Worm (Caenorhabditis elegans) whole organism, L1 larva: ENCODE results near the gene bicd-1.

ENCODE experiments used
- C34B4.2 ChIP-seq: sonication (generic microtip); optimal IDR thresholded peaks from 2 replicates; lab custom pipeline; 2017; ENCODE audit warnings: mild to moderate bottlenecking, missing genetic modification characterization, missing compliant biosample characterization
- Y116A8C.19 ChIP-seq: sonication (generic microtip); optimal IDR thresholded peaks from 2 replicates; lab custom pipeline; 2016; ENCODE audit warnings: missing compliant biosample characterization, missing genetic modification characterization, borderline replicate concordance
- aha-1 ChIP-seq: fragments of 150-350 bp; optimal IDR thresholded peaks from 2 replicates; lab custom pipeline; 2014; ENCODE audit warnings: missing biosample characterization, missing genetic modification characterization
- aly-2 ChIP-seq: fragments of 150-350 bp; optimal IDR thresholded peaks from 2 replicates; lab custom pipeline; 2014; ENCODE audit warnings: missing biosample characterization, missing genetic modification characterization
- ama-1 ChIP-seq: fragments of 150-350 bp; optimal IDR thresholded peaks from 2 replicates; lab custom pipeline; 2014
- blmp-1 ChIP-seq: fragments of 150-350 bp; optimal IDR thresholded peaks from 2 replicates; lab custom pipeline; 2014; ENCODE audit warnings: missing biosample characterization, missing genetic modification characterization
- ceh-63 ChIP-seq: fragments of 200-800 bp; sonication (Bioruptor generic); optimal IDR thresholded peaks from 2 replicates; lab custom pipeline; 2018; ENCODE audit warnings: mild to moderate bottlenecking, missing genetic modification characterization, missing compliant biosample characterization
- ceh-88 ChIP-seq: fragments of 200-800 bp; sonication (Bioruptor generic); IDR thresholded peaks from 2 replicates; pipeline ENCODE4 v1.3.6; 2022; ENCODE audit warnings: missing genetic modification characterization, missing compliant biosample characterization
- ceh-90 ChIP-seq: sonication (generic microtip); optimal IDR thresholded peaks from 2 replicates; lab custom pipeline; 2016; ENCODE audit warnings: missing genetic modification characterization, missing compliant biosample characterization
- dpl-1 ChIP-seq, 3 experiments: fragments of 150-350 bp in 2 of 3; sonication (generic microtip) in 1 of 3; optimal IDR thresholded peaks; 2 replicates each; lab custom pipeline; 2014 to 2017; ENCODE audit warnings: missing biosample characterization in 3 of 3, missing genetic modification characterization in 3 of 3, missing genetic modification reagents in 3 of 3
- efl-1 ChIP-seq, 4 experiments: fragments of 150-350 bp; optimal IDR thresholded peaks in 3 of 4; peaks in 1 of 4; 1 replicate in 1 of 4; 2 replicates in 3 of 4; lab custom pipeline; 2014; ENCODE audit warnings: missing biosample characterization in 2 of 4, missing genetic modification characterization in 2 of 4, missing genetic modification reagents in 2 of 4
- efl-3 ChIP-seq: fragments of 200-800 bp; sonication (Bioruptor generic); optimal IDR thresholded peaks from 2 replicates; lab custom pipeline; 2018; ENCODE audit warnings: mild to moderate bottlenecking, missing genetic modification characterization, missing compliant biosample characterization
- egl-13 ChIP-seq: sonication (generic microtip); optimal IDR thresholded peaks from 2 replicates; lab custom pipeline; 2016; ENCODE audit warnings: missing genotype, missing genetic modification reagents, missing genetic modification characterization, missing compliant biosample characterization
- egl-27 ChIP-seq, 2 experiments: fragments of 150-350 bp in 1 of 2; sonication (generic microtip); optimal IDR thresholded peaks; 3 replicates each; lab custom pipeline; 2017 to 2018; ENCODE audit warnings: missing biosample characterization in 2 of 2, missing genetic modification characterization in 2 of 2, missing genetic modification reagents in 2 of 2
- elt-2 ChIP-seq: sonication (generic microtip); optimal IDR thresholded peaks from 2 replicates; lab custom pipeline; 2016; ENCODE audit warnings: missing genetic modification characterization, mild to moderate bottlenecking, inconsistent platforms, missing compliant biosample characterization, missing genetic modification reagents
- fkh-10 ChIP-seq: sonication (generic microtip); optimal IDR thresholded peaks from 2 replicates; lab custom pipeline; 2017; ENCODE audit warnings: missing biosample characterization, missing genetic modification reagents, missing genetic modification characterization
- grh-1 ChIP-seq: fragments of 200-800 bp; sonication (Bioruptor generic); IDR thresholded peaks from 2 replicates; pipeline ENCODE4 v1.3.6; 2022; ENCODE audit warnings: missing genetic modification reagents, missing genetic modification characterization, missing compliant biosample characterization
- hlh-4 ChIP-seq: sonication (generic microtip); optimal IDR thresholded peaks from 2 replicates; lab custom pipeline; 2016; ENCODE audit warnings: mild to moderate bottlenecking, missing genetic modification characterization, missing compliant biosample characterization
- jun-1 ChIP-seq: fragments of 150-350 bp; optimal IDR thresholded peaks from 2 replicates; lab custom pipeline; 2014; ENCODE audit warnings: missing biosample characterization, missing genetic modification reagents, missing genetic modification characterization
- lin-13 ChIP-seq: fragments of 150-350 bp; optimal IDR thresholded peaks from 2 replicates; lab custom pipeline; 2014; ENCODE audit warnings: missing biosample characterization, missing genetic modification reagents, missing genetic modification characterization
- lin-14 ChIP-seq: fragments of 200-800 bp; sonication (Bioruptor generic); optimal IDR thresholded peaks from 2 replicates; lab custom pipeline; 2018; ENCODE audit warnings: mild to moderate bottlenecking, missing genetic modification characterization, moderate library complexity, missing compliant biosample characterization
- lsy-2 ChIP-seq, 2 experiments: fragments of 150-350 bp; optimal IDR thresholded peaks; 2 replicates each; lab custom pipeline; 2014; ENCODE audit warnings: missing biosample characterization in 2 of 2, missing genetic modification characterization in 2 of 2
- mab-9 ChIP-seq: fragments of 200-800 bp; sonication (Bioruptor generic); IDR thresholded peaks from 2 replicates; pipeline ENCODE4 v1.3.6; 2022; ENCODE audit warnings: missing genetic modification reagents, missing genetic modification characterization, missing compliant biosample characterization
- mdl-1 ChIP-seq, 2 experiments: fragments of 150-350 bp; optimal IDR thresholded peaks; 2 replicates each; lab custom pipeline; 2014 to 2017; ENCODE audit warnings: missing biosample characterization in 2 of 2, missing genetic modification characterization in 2 of 2, inconsistent platforms in 1 of 2
- mef-2 ChIP-seq: fragments of 150-350 bp; optimal IDR thresholded peaks from 2 replicates; lab custom pipeline; 2014; ENCODE audit warnings: missing biosample characterization, missing genetic modification characterization
- nhr-12 ChIP-seq: sonication (generic microtip); optimal IDR thresholded peaks from 2 replicates; lab custom pipeline; 2017; ENCODE audit warnings: missing biosample characterization, missing genetic modification characterization
- nhr-19 ChIP-seq: fragments of 200-800 bp; sonication (Bioruptor generic); conservative IDR thresholded peaks from 2 replicates; pipeline ENCODE4 v1.3.6; 2022; ENCODE audit warnings: missing genetic modification characterization, missing compliant biosample characterization
- nhr-20 ChIP-seq: sonication (generic microtip); optimal IDR thresholded peaks from 2 replicates; lab custom pipeline; 2016; ENCODE audit warnings: mild to moderate bottlenecking, missing genetic modification characterization, missing compliant biosample characterization
- nhr-28 ChIP-seq: fragments of 150-350 bp; optimal IDR thresholded peaks from 2 replicates; lab custom pipeline; 2014; ENCODE audit warnings: missing biosample characterization, missing genetic modification characterization
- nhr-71 ChIP-seq: sonication (generic microtip); optimal IDR thresholded peaks from 2 replicates; lab custom pipeline; 2016; ENCODE audit warnings: mild to moderate bottlenecking, missing genetic modification characterization, moderate library complexity, missing compliant biosample characterization
- nhr-76 ChIP-seq: sonication (generic microtip); optimal IDR thresholded peaks from 2 replicates; lab custom pipeline; 2017; ENCODE audit warnings: missing biosample characterization, missing genetic modification characterization
- nhr-84 ChIP-seq: sonication (generic microtip); optimal IDR thresholded peaks from 2 replicates; lab custom pipeline; 2017; ENCODE audit warnings: missing biosample characterization, missing genetic modification characterization
- pax-3 ChIP-seq: fragments of 200-800 bp; sonication (Bioruptor generic); optimal IDR thresholded peaks from 2 replicates; lab custom pipeline; 2018; ENCODE audit warnings: mild to moderate bottlenecking, missing genetic modification characterization, moderate library complexity, missing compliant biosample characterization
- pqm-1 ChIP-seq: sonication (generic microtip); optimal IDR thresholded peaks from 3 replicates; lab custom pipeline; 2017; ENCODE audit warnings: missing biosample characterization, missing genetic modification characterization
- rnt-1 ChIP-seq: sonication (generic microtip); optimal IDR thresholded peaks from 2 replicates; lab custom pipeline; 2016; ENCODE audit warnings: mild to moderate bottlenecking, missing genetic modification characterization, moderate library complexity, missing compliant biosample characterization
- skn-1 ChIP-seq: fragments of 150-350 bp; optimal IDR thresholded peaks from 2 replicates; lab custom pipeline; 2014; ENCODE audit warnings: missing biosample characterization, missing genetic modification characterization
- snpc-4 ChIP-seq: fragments of 150-350 bp; optimal IDR thresholded peaks from 2 replicates; lab custom pipeline; 2014; ENCODE audit warnings: missing biosample characterization, missing genetic modification characterization
- snu-23 ChIP-seq: sonication (generic microtip); optimal IDR thresholded peaks from 2 replicates; lab custom pipeline; 2016; ENCODE audit warnings: missing genetic modification characterization, missing compliant biosample characterization
- sptf-1 ChIP-seq: fragments of 150-350 bp; optimal IDR thresholded peaks from 2 replicates; lab custom pipeline; 2014; ENCODE audit warnings: missing biosample characterization, missing genetic modification characterization
- swsn-7 ChIP-seq: sonication (generic microtip); optimal IDR thresholded peaks from 2 replicates; lab custom pipeline; 2016; ENCODE audit warnings: missing genetic modification characterization, missing compliant biosample characterization
- tbx-2 ChIP-seq: sonication (generic microtip); optimal IDR thresholded peaks from 2 replicates; lab custom pipeline; 2016; ENCODE audit warnings: missing genetic modification characterization, missing compliant biosample characterization
- tlp-1 ChIP-seq: fragments of 150-350 bp; optimal IDR thresholded peaks from 2 replicates; lab custom pipeline; 2014; ENCODE audit warnings: missing biosample characterization, missing genetic modification characterization
- unc-130 ChIP-seq: fragments of 150-350 bp; optimal IDR thresholded peaks from 2 replicates; lab custom pipeline; 2017; ENCODE audit warnings: missing biosample characterization, missing genetic modification characterization, inconsistent platforms
- unc-30 ChIP-seq: sonication (generic microtip); optimal IDR thresholded peaks from 2 replicates; lab custom pipeline; 2017; ENCODE audit warnings: missing biosample characterization, missing genetic modification characterization
- unc-86 ChIP-seq: sonication (generic microtip); optimal IDR thresholded peaks from 2 replicates; lab custom pipeline; 2016; ENCODE audit warnings: missing genetic modification characterization, missing compliant biosample characterization
- vab-15 ChIP-seq: sonication (generic microtip); optimal IDR thresholded peaks from 2 replicates; lab custom pipeline; 2017; ENCODE audit warnings: missing genotype, mild to moderate bottlenecking, missing genetic modification characterization, missing compliant biosample characterization
- ztf-11 ChIP-seq, 2 experiments: sonication (generic microtip); optimal IDR thresholded peaks; 2 replicates each; lab custom pipeline; 2016 to 2017; ENCODE audit warnings: missing genetic modification characterization in 2 of 2, missing biosample characterization in 1 of 2, missing compliant biosample characterization in 1 of 2
- ztf-4 ChIP-seq: fragments of 150-350 bp; optimal IDR thresholded peaks from 2 replicates; lab custom pipeline; 2014; ENCODE audit warnings: missing biosample characterization, missing genetic modification characterization

Gene bicd-1

DNA sequence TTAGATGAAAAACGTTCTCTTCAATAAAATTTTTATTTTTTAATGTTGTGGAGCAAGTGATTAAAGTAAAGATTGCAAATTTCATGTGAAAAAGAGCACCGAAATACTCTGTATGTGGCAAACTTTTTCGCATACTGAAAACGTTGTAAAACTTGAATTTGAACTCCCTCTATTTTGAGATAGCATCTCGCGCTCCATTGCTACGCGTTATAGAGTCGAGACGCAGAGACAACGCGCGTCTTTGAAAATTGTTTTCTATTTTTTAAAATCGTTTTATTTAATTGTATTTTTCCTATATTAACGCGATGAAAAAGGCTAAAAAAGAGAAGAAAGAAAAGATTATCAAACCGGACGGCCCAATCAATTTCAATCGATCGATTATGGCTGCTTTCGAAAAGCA, 23.5 kb downstream of the bicd-1 start, which contains the start of gene fan-1 (continued):
- TF ChIP-seq tbx-2 (tag; lab: Kevin White, UChicago), result peak; percentile 63
- no peak for TF ChIP-seq Y116A8C.19 (tag; lab: Kevin White, UChicago)
- TF ChIP-seq snu-23 (GFP tag; lab: Kevin White, UChicago), result peak; percentile 74
- no peak for TF ChIP-seq mab-9
- TF ChIP-seq lsy-2 (tag; optimal IDR thresholded peaks at IDR 0.05; lab: Kevin White, UChicago), result peak; percentile 71 to 87
- peak; percentile 63 for TF ChIP-seq lin-13 (GFP tag; lab: Kevin White, UChicago)
- TF ChIP-seq aha-1 (tag; lab: Kevin White, UChicago), result no peak
- TF ChIP-seq ceh-63, result no peak
- no peak for TF ChIP-seq grh-1 (GFP tag; lab: Robert Waterston, UW)
- TF ChIP-seq hlh-4 (tag; lab: Kevin White, UChicago), result no peak
- TF ChIP-seq ama-1 (lab: Kevin White, UChicago), result no peak
- TF ChIP-seq vab-15 (tag; lab: Kevin White, UChicago), result no peak
- no peak for TF ChIP-seq nhr-12 (tag; lab: Kevin White, UChicago)
- peak; percentile 71 for TF ChIP-seq rnt-1
- no peak for TF ChIP-seq nhr-76 (tag; lab: Kevin White, UChicago)
- TF ChIP-seq nhr-28, result no peak
- TF ChIP-seq unc-30 (tag; lab: Kevin White, UChicago), result no peak
- peak; percentile 47 for TF ChIP-seq nhr-19
- TF ChIP-seq efl-1 (optimal IDR thresholded peaks at IDR 0.05; lab: Kevin White, UChicago), result peak; percentile 94 to 98
- TF ChIP-seq efl-1 (GFP tag; optimal IDR thresholded peaks at IDR 0.05 in 1 of 2; lab: Kevin White, UChicago), result peak; percentile 98 to 100
- TF ChIP-seq nhr-71 (tag; lab: Kevin White, UChicago), result peak; percentile 83
- peak; percentile 48 for TF ChIP-seq unc-86
- peak; percentile 26 for TF ChIP-seq egl-13 (tag; lab: Kevin White, UChicago)
- TF ChIP-seq egl-27 (tag; optimal IDR thresholded peaks at IDR 0.05; lab: Kevin White, UChicago), result no peak
- TF ChIP-seq C34B4.2, result no peak
- TF ChIP-seq lin-14 (GFP tag; lab: Kevin White, UChicago), result peak; percentile 62
- TF ChIP-seq aly-2 (tag; lab: Kevin White, UChicago), result peak; percentile 14
- TF ChIP-seq skn-1 (tag; lab: Kevin White, UChicago), result peak; percentile 74
- no peak for TF ChIP-seq tlp-1 (tag; lab: Kevin White, UChicago)
- no peak for TF ChIP-seq mef-2 (tag; lab: Kevin White, UChicago)
- TF ChIP-seq ztf-11 (tag; optimal IDR thresholded peaks at IDR 0.05; lab: Kevin White, UChicago), result no peak
- no peak for TF ChIP-seq efl-3

DNA sequence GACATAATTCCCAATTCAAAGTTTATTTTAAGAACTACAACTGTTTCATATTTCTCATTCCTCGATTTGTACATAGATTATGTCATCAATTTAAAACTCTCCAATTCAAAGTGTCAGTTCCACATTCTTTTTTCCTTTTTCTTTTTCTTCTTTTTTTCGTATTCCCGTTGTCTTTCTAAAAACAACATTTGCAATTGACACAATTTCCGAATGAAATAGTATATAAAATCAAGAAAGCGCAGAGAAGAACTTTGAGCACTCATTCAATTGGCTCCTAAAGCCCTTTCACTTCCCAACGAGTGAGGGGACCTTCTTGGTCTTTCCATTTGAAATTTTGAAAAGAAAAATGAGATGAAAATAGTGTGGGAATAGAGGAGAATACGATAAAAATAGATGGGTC, 24.7 kb downstream of the bicd-1 start:
- TF ChIP-seq blmp-1 (tag; lab: Kevin White, UChicago) (no peak), Y116A8C.19 (tag; lab: Kevin White, UChicago) (no peak), snpc-4 (tag; lab: Kevin White, UChicago) (no peak), dpl-1 (GFP tag; optimal IDR thresholded peaks at IDR 0.05; lab: Kevin White, UChicago) (no peak), unc-130 (tag; lab: Kevin White, UChicago) (no peak), tbx-2 (tag; lab: Kevin White, UChicago) (no peak), rnt-1 (no peak), sptf-1 (tag; lab: Kevin White, UChicago) (no peak), pqm-1 (tag; lab: Kevin White, UChicago) (no peak), jun-1 (tag; lab: Kevin White, UChicago) (no peak), swsn-7 (tag; lab: Kevin White, UChicago) (no peak), vab-15 (tag; lab: Kevin White, UChicago) (no peak), ceh-90 (no peak), lin-14 (GFP tag; lab: Kevin White, UChicago) (peak; percentile 56), mdl-1 (tag; optimal IDR thresholded peaks at IDR 0.05; lab: Kevin White, UChicago) (no peak), snu-23 (GFP tag; lab: Kevin White, UChicago) (no peak), ztf-4 (no peak), elt-2 (tag; lab: Kevin White, UChicago) (no peak), nhr-20 (tag; lab: Kevin White, UChicago) (no peak), C34B4.2 (no peak), ceh-88 (no peak), nhr-84 (no peak), efl-1 (optimal IDR thresholded peaks at IDR 0.05; lab: Kevin White, UChicago) (peak in 1 of 2 experiments; percentile 3), efl-1 (GFP tag; optimal IDR thresholded peaks at IDR 0.05 in 1 of 2; lab: Kevin White, UChicago) (no peak), pax-3 (no peak), fkh-10 (GFP tag; lab: Kevin White, UChicago) (peak; percentile 56)
